Worm (Caenorhabditis elegans): ENCODE results near the gene F58H1.6.

DNA sequence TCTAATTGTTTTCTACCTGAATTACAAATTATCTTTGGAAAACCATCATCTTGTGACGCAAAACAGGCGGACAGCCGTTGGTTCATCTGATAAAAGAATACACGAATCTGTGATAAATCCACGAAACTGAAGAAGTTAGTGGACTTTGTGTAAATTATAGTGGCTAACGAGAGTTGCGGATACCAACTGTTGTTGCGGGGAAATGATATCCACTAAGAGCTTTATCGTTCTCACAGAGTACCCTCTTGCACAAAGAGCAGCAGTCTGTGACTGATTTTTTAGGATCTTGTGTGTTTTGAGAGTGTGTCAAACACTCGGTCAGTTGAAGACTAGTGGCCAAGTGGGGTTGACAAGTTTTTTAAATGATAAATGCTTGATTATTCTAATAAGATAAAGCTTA lies 22.8 kb upstream of the F58H1.6 start:
- TF ChIP-seq ceh-43 (GFP tag; optimal IDR thresholded peaks at IDR 0.05), result no peak
- no peak for TF ChIP-seq lin-13 (tag; optimal IDR thresholded peaks at IDR 0.05)
- TF ChIP-seq ztf-11 (tag; optimal IDR thresholded peaks at IDR 0.05), result no peak
